Worm (Caenorhabditis elegans) whole organism, L2 larva: ENCODE data around the gene ugt-23.

Source experiments
- C34F6.9 ChIP-seq: fragments of 150-350 bp; optimal IDR thresholded peaks from 2 replicates; lab custom pipeline; 2014; ENCODE audit warnings: missing biosample characterization, missing genetic modification characterization
- F13H6.1 ChIP-seq: sonication (generic microtip); optimal IDR thresholded peaks from 2 replicates; lab custom pipeline; 2016; ENCODE audit warnings: missing genetic modification characterization, missing compliant biosample characterization
- R02D3.7 ChIP-seq: fragments of 150-350 bp; optimal IDR thresholded peaks from 2 replicates; lab custom pipeline; 2014; ENCODE audit warnings: missing biosample characterization, missing genetic modification characterization
- Y55F3AM.14 ChIP-seq: fragments of 200-800 bp; sonication (Bioruptor generic); optimal IDR thresholded peaks from 2 replicates; lab custom pipeline; 2018; ENCODE audit warnings: mild to moderate bottlenecking, missing genetic modification characterization, missing compliant biosample characterization
- ZK546.5 ChIP-seq: sonication (generic microtip); optimal IDR thresholded peaks from 2 replicates; lab custom pipeline; 2017; ENCODE audit warnings: missing biosample characterization, missing genetic modification characterization
- alr-1 ChIP-seq: fragments of 150-350 bp; optimal IDR thresholded peaks from 2 replicates; lab custom pipeline; 2014; ENCODE audit warnings: missing biosample characterization, missing genetic modification characterization
- aly-2 ChIP-seq: fragments of 150-350 bp; optimal IDR thresholded peaks from 2 replicates; lab custom pipeline; 2014; ENCODE audit warnings: missing biosample characterization, missing genetic modification characterization
- ama-1 ChIP-seq: fragments of 150-350 bp; optimal IDR thresholded peaks from 2 replicates; lab custom pipeline; 2018; ENCODE audit warnings: inconsistent platforms
- blmp-1 ChIP-seq: sonication (generic microtip); optimal IDR thresholded peaks from 2 replicates; lab custom pipeline; 2017; ENCODE audit warnings: missing genetic modification characterization, mild to moderate bottlenecking, missing compliant biosample characterization, antibody characterized with exemption, moderate library complexity; ENCODE audit not compliant: insufficient read depth
- ceh-16 ChIP-seq: fragments of 150-350 bp; optimal IDR thresholded peaks from 2 replicates; lab custom pipeline; 2014; ENCODE audit warnings: missing biosample characterization, missing genetic modification characterization
- ceh-82 ChIP-seq: fragments of 150-350 bp; optimal IDR thresholded peaks from 2 replicates; lab custom pipeline; 2014; ENCODE audit warnings: missing biosample characterization, missing genetic modification characterization
- crh-2 ChIP-seq: sonication (generic microtip); optimal IDR thresholded peaks from 2 replicates; lab custom pipeline; 2017; ENCODE audit warnings: missing biosample characterization, missing genetic modification characterization
- dmd-4 ChIP-seq: sonication (generic microtip); optimal IDR thresholded peaks from 2 replicates; lab custom pipeline; 2017; ENCODE audit warnings: missing biosample characterization, missing genetic modification characterization
- egl-27 ChIP-seq: sonication (generic microtip); optimal IDR thresholded peaks from 3 replicates; lab custom pipeline; 2017; ENCODE audit warnings: missing biosample characterization, missing genetic modification reagents, missing genetic modification characterization
- elt-3 ChIP-seq: sonication (generic microtip); optimal IDR thresholded peaks from 2 replicates; lab custom pipeline; 2017; ENCODE audit warnings: missing biosample characterization, missing genetic modification characterization
- fos-1 ChIP-seq: fragments of 150-350 bp; optimal IDR thresholded peaks from 2 replicates; lab custom pipeline; 2014; ENCODE audit warnings: missing biosample characterization, missing genetic modification characterization
- gmeb-1 ChIP-seq: fragments of 150-350 bp; optimal IDR thresholded peaks from 2 replicates; lab custom pipeline; 2014; ENCODE audit warnings: missing biosample characterization, missing genetic modification characterization
- lin-11 ChIP-seq: fragments of 150-350 bp; sonication (generic microtip); optimal IDR thresholded peaks from 2 replicates; lab custom pipeline; 2014; ENCODE audit warnings: missing biosample characterization, missing genetic modification characterization, inconsistent platforms, mixed read lengths
- lin-13 ChIP-seq: fragments of 150-350 bp; optimal IDR thresholded peaks from 2 replicates; lab custom pipeline; 2014; ENCODE audit warnings: missing biosample characterization, missing genetic modification reagents, missing genetic modification characterization
- lin-39 ChIP-seq: fragments of 150-350 bp; optimal IDR thresholded peaks from 2 replicates; lab custom pipeline; 2014; ENCODE audit warnings: missing biosample characterization, missing genetic modification reagents, missing genetic modification characterization
- lsy-2 ChIP-seq, 2 experiments: fragments of 150-350 bp in 1 of 2; sonication (generic microtip) in 1 of 2; optimal IDR thresholded peaks; 2 replicates each; lab custom pipeline; 2014 to 2017; ENCODE audit warnings: missing biosample characterization in 2 of 2, missing genetic modification characterization in 2 of 2
- mab-5 ChIP-seq: fragments of 150-350 bp; optimal IDR thresholded peaks from 2 replicates; lab custom pipeline; 2014; ENCODE audit warnings: missing biosample characterization, missing genetic modification characterization
- mbf-1 ChIP-seq: sonication (generic microtip); optimal IDR thresholded peaks from 2 replicates; lab custom pipeline; 2017; ENCODE audit warnings: missing biosample characterization, missing genetic modification characterization
- mdl-1 ChIP-seq, 2 experiments: fragments of 150-350 bp in 1 of 2; sonication (generic microtip) in 1 of 2; optimal IDR thresholded peaks; 2 replicates each; lab custom pipeline; 2017; ENCODE audit warnings: missing biosample characterization in 2 of 2, missing genetic modification characterization in 2 of 2
- nhr-10 ChIP-seq: sonication (generic microtip); optimal IDR thresholded peaks from 2 replicates; lab custom pipeline; 2017; ENCODE audit warnings: missing biosample characterization, missing genetic modification characterization
- nhr-11 ChIP-seq: fragments of 150-350 bp; optimal IDR thresholded peaks from 2 replicates; lab custom pipeline; 2014; ENCODE audit warnings: missing biosample characterization, missing genetic modification characterization
- nhr-12 ChIP-seq: fragments of 150-350 bp; optimal IDR thresholded peaks from 2 replicates; lab custom pipeline; 2014; ENCODE audit warnings: missing biosample characterization, missing genetic modification characterization
- nhr-129 ChIP-seq: fragments of 150-350 bp; optimal IDR thresholded peaks from 2 replicates; lab custom pipeline; 2014; ENCODE audit warnings: missing biosample characterization, missing genetic modification characterization
- nhr-21 ChIP-seq: fragments of 150-350 bp; optimal IDR thresholded peaks from 2 replicates; lab custom pipeline; 2014; ENCODE audit warnings: missing biosample characterization, missing genetic modification characterization
- nhr-23 ChIP-seq: fragments of 150-350 bp; optimal IDR thresholded peaks from 2 replicates; lab custom pipeline; 2014; ENCODE audit warnings: missing biosample characterization, missing genetic modification reagents, missing genetic modification characterization
- nhr-237 ChIP-seq: fragments of 150-350 bp; optimal IDR thresholded peaks from 2 replicates; lab custom pipeline; 2014; ENCODE audit warnings: missing biosample characterization, missing genetic modification characterization
- nhr-25 ChIP-seq: fragments of 150-350 bp; sonication (generic microtip); optimal IDR thresholded peaks from 3 replicates; lab custom pipeline; 2014; ENCODE audit warnings: missing biosample characterization, missing genetic modification characterization
- nhr-6 ChIP-seq: fragments of 150-350 bp; optimal IDR thresholded peaks from 2 replicates; lab custom pipeline; 2014; ENCODE audit warnings: missing biosample characterization, missing genetic modification characterization
- nhr-77 ChIP-seq: fragments of 150-350 bp; optimal IDR thresholded peaks from 2 replicates; lab custom pipeline; 2014; ENCODE audit warnings: missing biosample characterization, missing genetic modification characterization
- peb-1 ChIP-seq: fragments of 150-350 bp; optimal IDR thresholded peaks from 2 replicates; lab custom pipeline; 2014; ENCODE audit warnings: missing biosample characterization, missing genetic modification characterization
- sem-4 ChIP-seq: fragments of 150-350 bp; optimal IDR thresholded peaks from 2 replicates; lab custom pipeline; 2014; ENCODE audit warnings: missing biosample characterization, missing genetic modification reagents, missing genetic modification characterization
- skn-1 ChIP-seq: sonication (generic microtip); optimal IDR thresholded peaks from 2 replicates; lab custom pipeline; 2017; ENCODE audit warnings: missing biosample characterization, missing genetic modification characterization
- sma-3 ChIP-seq: sonication (generic microtip); optimal IDR thresholded peaks from 2 replicates; lab custom pipeline; 2016; ENCODE audit warnings: missing genetic modification reagents, missing genetic modification characterization, missing compliant biosample characterization
- sma-9 ChIP-seq, 2 experiments: fragments of 150-350 bp in 1 of 2; sonication (generic microtip) in 1 of 2; optimal IDR thresholded peaks; 2 replicates each; lab custom pipeline; 2014 to 2016; ENCODE audit warnings: missing genetic modification characterization in 2 of 2, mild to moderate bottlenecking in 1 of 2, missing biosample characterization in 1 of 2, missing compliant biosample characterization in 1 of 2, missing genetic modification reagents in 1 of 2, moderate library complexity in 1 of 2
- snpc-4 ChIP-seq: fragments of 150-350 bp; optimal IDR thresholded peaks from 2 replicates; lab custom pipeline; 2014; ENCODE audit warnings: missing biosample characterization, missing genetic modification characterization
- unc-39 ChIP-seq: fragments of 150-350 bp; optimal IDR thresholded peaks from 2 replicates; lab custom pipeline; 2014; ENCODE audit warnings: missing biosample characterization, missing genetic modification characterization
- unc-55 ChIP-seq: fragments of 150-350 bp; sonication (generic microtip); optimal IDR thresholded peaks from 3 replicates; lab custom pipeline; 2014; ENCODE audit warnings: missing biosample characterization, missing genetic modification reagents, missing genetic modification characterization
- unc-62 ChIP-seq: fragments of 150-350 bp; optimal IDR thresholded peaks from 2 replicates; lab custom pipeline; 2014; ENCODE audit warnings: missing biosample characterization, missing genetic modification reagents, missing genetic modification characterization
- zag-1 ChIP-seq: fragments of 150-350 bp; optimal IDR thresholded peaks from 2 replicates; lab custom pipeline; 2014; ENCODE audit warnings: missing biosample characterization, missing genetic modification characterization
- ztf-11 ChIP-seq: sonication (generic microtip); optimal IDR thresholded peaks from 2 replicates; lab custom pipeline; 2017; ENCODE audit warnings: missing biosample characterization, missing genetic modification characterization
- ztf-4 ChIP-seq: fragments of 150-350 bp; optimal IDR thresholded peaks from 2 replicates; lab custom pipeline; 2014; ENCODE audit warnings: missing biosample characterization, missing genetic modification characterization

Gene ugt-23

ce11 chrX:9934009-9934323 is 9.0 kb upstream of the ugt-23 start:
- no peak for TF ChIP-seq elt-3
- TF ChIP-seq fos-1 (tag; lab: Kevin White, UChicago) = peak; percentile 79
- TF ChIP-seq skn-1 (tag; lab: Kevin White, UChicago) = no peak

ce11 chrX:9933291-9934008 is 8.5 kb upstream of the ugt-23 start:
- TF ChIP-seq nhr-129 = peak; percentile 38
- no peak for TF ChIP-seq aly-2
- TF ChIP-seq dmd-4 = no peak
- no peak for TF ChIP-seq lsy-2 (tag; optimal IDR thresholded peaks at IDR 0.05; lab: Kevin White, UChicago)
- peak; percentile 2 for TF ChIP-seq ama-1 (lab: Kevin White, UChicago)
- TF ChIP-seq unc-39 (tag; lab: Kevin White, UChicago) = no peak
- TF ChIP-seq unc-62 (GFP tag; lab: Kevin White, UChicago) = no peak
- no peak for TF ChIP-seq peb-1
- no peak for TF ChIP-seq alr-1 (tag; lab: Kevin White, UChicago)
- no peak for TF ChIP-seq nhr-21 (tag; lab: Kevin White, UChicago)
- no peak for TF ChIP-seq sem-4 (tag; lab: Kevin White, UChicago)
- no peak for TF ChIP-seq elt-3
- TF ChIP-seq unc-55 (GFP tag; lab: Kevin White, UChicago) = no peak
- TF ChIP-seq Y55F3AM.14 (GFP tag; lab: Kevin White, UChicago) = no peak
- no peak for TF ChIP-seq mdl-1 (tag; optimal IDR thresholded peaks at IDR 0.05; lab: Kevin White, UChicago)
- no peak for TF ChIP-seq sma-9 (GFP tag; optimal IDR thresholded peaks at IDR 0.05; lab: Kevin White, UChicago)
- TF ChIP-seq sma-9 (tag; optimal IDR thresholded peaks at IDR 0.05; lab: Kevin White, UChicago) = no peak
- TF ChIP-seq ztf-11 (tag; lab: Kevin White, UChicago) = no peak
- TF ChIP-seq, all 48 proteins: peak for 2

DNA sequence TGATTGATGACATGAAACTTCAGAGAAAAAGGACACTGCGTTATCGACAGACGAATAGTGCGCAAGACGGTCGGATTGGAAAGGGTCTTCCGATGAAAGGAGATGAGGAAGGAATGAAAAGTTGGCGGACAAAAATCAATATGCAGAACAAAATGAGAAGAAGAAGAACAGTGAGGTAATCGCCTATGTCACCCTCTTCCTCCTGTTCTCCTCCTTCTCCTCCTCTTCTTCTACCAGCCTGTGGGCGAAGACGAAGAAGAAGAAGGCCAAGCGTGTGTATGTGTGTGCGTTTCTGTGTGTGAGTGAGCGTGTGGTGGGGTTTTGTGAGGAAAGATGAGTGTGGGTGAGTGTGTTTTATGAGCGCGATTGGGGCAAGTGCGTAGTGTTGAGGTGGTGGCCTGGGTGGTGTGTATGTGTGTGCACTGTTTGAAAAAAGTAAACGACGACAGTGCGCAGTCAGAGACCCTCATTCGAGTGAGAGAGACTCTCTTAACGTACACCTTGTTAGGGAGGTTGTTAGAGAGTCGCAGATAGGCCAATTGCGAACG is 7.3 kb upstream of the ugt-23 start, which contains the start of gene tsp-21:
Gene tsp-21, plus strand, starts transcription at position 146 of the 548 bp plus-strand sequence.
- TF ChIP-seq fos-1 (tag; lab: Kevin White, UChicago) = peak; percentile 96
- no peak for TF ChIP-seq nhr-12 (tag; lab: Kevin White, UChicago)
- TF ChIP-seq unc-55 (GFP tag; lab: Kevin White, UChicago) = peak; percentile 64
- TF ChIP-seq elt-3 = no peak
- TF ChIP-seq snpc-4 (tag; lab: Kevin White, UChicago) = no peak
- peak; percentile 48 for TF ChIP-seq gmeb-1 (tag; lab: Kevin White, UChicago)
- peak; percentile 40 for TF ChIP-seq mab-5 (tag; lab: Kevin White, UChicago)
- TF ChIP-seq ztf-4 (tag; lab: Kevin White, UChicago) = peak; percentile 4
- TF ChIP-seq lin-11 (tag; lab: Kevin White, UChicago) = peak; percentile 62
- TF ChIP-seq lsy-2 (tag; optimal IDR thresholded peaks at IDR 0.05; lab: Kevin White, UChicago) = peak; percentile 42 to 67
- TF ChIP-seq F13H6.1 (tag; lab: Kevin White, UChicago) = peak; percentile 85
- peak; percentile 41 for TF ChIP-seq Y55F3AM.14 (GFP tag; lab: Kevin White, UChicago)
- peak; percentile 55 for TF ChIP-seq zag-1 (tag; lab: Kevin White, UChicago)
- TF ChIP-seq unc-62 (GFP tag; lab: Kevin White, UChicago) = no peak
- TF ChIP-seq nhr-237 = no peak
- no peak for TF ChIP-seq ama-1 (lab: Kevin White, UChicago)
- no peak for TF ChIP-seq nhr-77 (tag; lab: Kevin White, UChicago)
- peak; percentile 68 for TF ChIP-seq egl-27
- no peak for TF ChIP-seq nhr-11 (tag; lab: Kevin White, UChicago)
- peak; percentile 79 for TF ChIP-seq sma-3 (GFP tag; lab: Kevin White, UChicago)
- no peak for TF ChIP-seq alr-1 (tag; lab: Kevin White, UChicago)
- TF ChIP-seq mbf-1 = no peak
- TF ChIP-seq unc-39 (tag; lab: Kevin White, UChicago) = no peak
- TF ChIP-seq ceh-82 (tag; lab: Kevin White, UChicago) = no peak
- no peak for TF ChIP-seq R02D3.7 (tag; lab: Kevin White, UChicago)
- TF ChIP-seq nhr-10 = no peak
- TF ChIP-seq ceh-16 (tag; lab: Kevin White, UChicago) = peak; percentile 62
- TF ChIP-seq sem-4 (tag; lab: Kevin White, UChicago) = peak; percentile 67
- peak; percentile 40 for TF ChIP-seq blmp-1 (tag; lab: Kevin White, UChicago)
- TF ChIP-seq nhr-129 = peak; percentile 97
- TF ChIP-seq ZK546.5 (tag; lab: Kevin White, UChicago) = no peak
- TF ChIP-seq nhr-21 (tag; lab: Kevin White, UChicago) = peak; percentile 75
- TF ChIP-seq aly-2 = no peak
- no peak for TF ChIP-seq ztf-11 (tag; lab: Kevin White, UChicago)
- peak; percentile 77 for TF ChIP-seq C34F6.9 (tag; lab: Kevin White, UChicago)
- TF ChIP-seq skn-1 (tag; lab: Kevin White, UChicago) = no peak
- peak; percentile 87 for TF ChIP-seq nhr-25 (tag; lab: Kevin White, UChicago)
- peak; percentile 65 for TF ChIP-seq lin-13
- TF ChIP-seq crh-2 = peak; percentile 58
- TF ChIP-seq lin-39 (tag; lab: Kevin White, UChicago) = no peak
- TF ChIP-seq nhr-6 (tag; lab: Kevin White, UChicago) = no peak
- TF ChIP-seq peb-1 = no peak
- TF ChIP-seq nhr-23 (tag; lab: Kevin White, UChicago) = no peak
- TF ChIP-seq sma-9 (GFP tag; optimal IDR thresholded peaks at IDR 0.05; lab: Kevin White, UChicago) = peak; percentile 26
- no peak for TF ChIP-seq sma-9 (tag; optimal IDR thresholded peaks at IDR 0.05; lab: Kevin White, UChicago)
